Worm (Caenorhabditis elegans): ENCODE results near the gene F08G2.4.

F08G2.4 gene

ce11 chrII:13838403-13838802 is 8.0 kb downstream of the F08G2.4 start:
- TF ChIP-seq zip-8 (tag; optimal IDR thresholded peaks at IDR 0.05) (peak; percentile 53), cnd-1 (tag; optimal IDR thresholded peaks at IDR 0.05) (no peak), mab-5 (tag; optimal IDR thresholded peaks at IDR 0.05) (no peak), nhr-28 (tag; optimal IDR thresholded peaks at IDR 0.05) (no peak)

- TF ChIP-seq lsy-2 (tag; optimal IDR thresholded peaks at IDR 0.05), result no peak
- no peak for TF ChIP-seq mls-2 (tag; optimal IDR thresholded peaks at IDR 0.05)
These were observed 9.1 kb downstream of the F08G2.4 start for ce11 chrII:13839454-13839853.

- TF ChIP-seq nhr-2 (tag; optimal IDR thresholded peaks at IDR 0.05), result peak; percentile 25
- peak; percentile 78 for TF ChIP-seq hlh-1 (tag; optimal IDR thresholded peaks at IDR 0.05)
- no peak for TF ChIP-seq pha-4 (tag; optimal IDR thresholded peaks at IDR 0.05)
These were observed 10.9 kb downstream of the F08G2.4 start, which contains the start of gene F08G2.7 for ce11 chrII:13841106-13841854. F08G2.7 (minus strand) TSS chrII:13841156.

- no peak for TF ChIP-seq unc-120 (tag; optimal IDR thresholded peaks at IDR 0.05; ENCODE audit: poor library complexity, severe bottlenecking)
- TF ChIP-seq ceh-43 (GFP tag; optimal IDR thresholded peaks at IDR 0.05), result no peak
- no peak for TF ChIP-seq tbx-8 (GFP tag; optimal IDR thresholded peaks at IDR 0.05)
- no peak for TF ChIP-seq elt-1 (tag; optimal IDR thresholded peaks at IDR 0.05; ENCODE audit: borderline replicate concordance, insufficient read depth)
- TF ChIP-seq pha-4 (tag; optimal IDR thresholded peaks at IDR 0.05), result no peak
- no peak for TF ChIP-seq nhr-2 (tag; optimal IDR thresholded peaks at IDR 0.05)
These were observed 11.9 kb downstream of the F08G2.4 start for ce11 chrII:13842340-13842739.

ce11 chrII:13846018-13846417 is 15.6 kb downstream of the F08G2.4 start:
- no peak for TF ChIP-seq mab-5 (tag; optimal IDR thresholded peaks at IDR 0.05)
- no peak for TF ChIP-seq ces-1 (GFP tag; optimal IDR thresholded peaks at IDR 0.05)
- no peak for TF ChIP-seq unc-120 (tag; optimal IDR thresholded peaks at IDR 0.05; ENCODE audit: poor library complexity, severe bottlenecking)
- no peak for TF ChIP-seq elt-1 (tag; optimal IDR thresholded peaks at IDR 0.05; ENCODE audit: borderline replicate concordance, insufficient read depth)
- no peak for TF ChIP-seq unc-39 (tag; optimal IDR thresholded peaks at IDR 0.05)
- TF ChIP-seq elt-3 (tag; optimal IDR thresholded peaks at IDR 0.05), result no peak
- no peak for TF ChIP-seq lin-32 (GFP tag; optimal IDR thresholded peaks at IDR 0.05)
- TF ChIP-seq nhr-2 (tag; optimal IDR thresholded peaks at IDR 0.05), result no peak
- no peak for TF ChIP-seq bed-3 (GFP tag; optimal IDR thresholded peaks at IDR 0.05)
- no peak for TF ChIP-seq nhr-12 (tag; optimal IDR thresholded peaks at IDR 0.05)
- no peak for TF ChIP-seq ceh-43 (GFP tag; optimal IDR thresholded peaks at IDR 0.05)
- TF ChIP-seq ham-2 (GFP tag; optimal IDR thresholded peaks at IDR 0.05), result no peak

- peak; percentile 20 for TF ChIP-seq hlh-1 (tag; optimal IDR thresholded peaks at IDR 0.05)
- peak; percentile 37 for TF ChIP-seq cnd-1 (tag; optimal IDR thresholded peaks at IDR 0.05)
- TF ChIP-seq elt-3 (tag; optimal IDR thresholded peaks at IDR 0.05), result no peak
- peak; percentile 15 for TF ChIP-seq unc-120 (tag; optimal IDR thresholded peaks at IDR 0.05; ENCODE audit: poor library complexity, severe bottlenecking)
- peak; percentile 7 for TF ChIP-seq nhr-2 (tag; optimal IDR thresholded peaks at IDR 0.05)
These were observed 17.0 kb downstream of the F08G2.4 start for ce11 chrII:13847366-13847765.

ce11 chrII:13852004-13852403 is 21.6 kb downstream of the F08G2.4 start, which contains the start of gene F08G2.8:
F08G2.8 (plus strand) TSS chrII:13852304.
- no peak for TF ChIP-seq lsy-2 (tag; optimal IDR thresholded peaks at IDR 0.05)
- TF ChIP-seq nhr-237 (tag; optimal IDR thresholded peaks at IDR 0.05), result no peak
- TF ChIP-seq blmp-1 (tag; optimal IDR thresholded peaks at IDR 0.05), result no peak
- no peak for TF ChIP-seq ces-1 (GFP tag; optimal IDR thresholded peaks at IDR 0.05)
- TF ChIP-seq sptf-1 (tag; optimal IDR thresholded peaks at IDR 0.05), result no peak
- no peak for TF ChIP-seq mep-1 (tag; optimal IDR thresholded peaks at IDR 0.05)

Data from whole organism, mixed stage, embryonic.